Worm (Caenorhabditis elegans): Measurements from ENCODE around the gene F18C5.10.

- no peak for TF ChIP-seq W03F9.2 (tag; optimal IDR thresholded peaks at IDR 0.05)
- TF ChIP-seq dao-5 (tag; optimal IDR thresholded peaks at IDR 0.05) = no peak
- no peak for TF ChIP-seq him-1 (tag; optimal IDR thresholded peaks at IDR 0.05)
Observed at ce11 chrII:6608626-6609025, 47.4 kb upstream of the F18C5.10 start.

Data from whole organism, L4/young adult.